Worm (Caenorhabditis elegans) whole organism, L1 larva: ENCODE measurements around the gene C06B3.1.

Experiments
- C34B4.2 ChIP-seq: sonication (generic microtip); optimal IDR thresholded peaks from 2 replicates; lab custom pipeline; 2017; ENCODE audit warnings: mild to moderate bottlenecking, missing genetic modification characterization, missing compliant biosample characterization
- F16B12.6 ChIP-seq: fragments of 150-350 bp; optimal IDR thresholded peaks from 2 replicates; lab custom pipeline; 2014; ENCODE audit warnings: missing biosample characterization, missing genetic modification characterization
- Y116A8C.19 ChIP-seq: sonication (generic microtip); optimal IDR thresholded peaks from 2 replicates; lab custom pipeline; 2016; ENCODE audit warnings: missing compliant biosample characterization, missing genetic modification characterization, borderline replicate concordance
- alr-1 ChIP-seq: fragments of 200-800 bp; sonication (Bioruptor generic); optimal IDR thresholded peaks from 2 replicates; lab custom pipeline; 2018; ENCODE audit warnings: borderline replicate concordance, mild to moderate bottlenecking, missing genetic modification characterization, missing compliant biosample characterization
- ama-1 ChIP-seq: fragments of 150-350 bp; optimal IDR thresholded peaks from 2 replicates; lab custom pipeline; 2014
- ceh-63 ChIP-seq: fragments of 200-800 bp; sonication (Bioruptor generic); optimal IDR thresholded peaks from 2 replicates; lab custom pipeline; 2018; ENCODE audit warnings: mild to moderate bottlenecking, missing genetic modification characterization, missing compliant biosample characterization
- ceh-8 ChIP-seq: fragments of 200-800 bp; sonication (Bioruptor generic); optimal IDR thresholded peaks from 2 replicates; lab custom pipeline; 2018; ENCODE audit warnings: mild to moderate bottlenecking, missing genetic modification characterization, moderate library complexity, missing compliant biosample characterization
- ceh-88 ChIP-seq: fragments of 200-800 bp; sonication (Bioruptor generic); IDR thresholded peaks from 2 replicates; pipeline ENCODE4 v1.3.6; 2022; ENCODE audit warnings: missing genetic modification characterization, missing compliant biosample characterization
- ces-1 ChIP-seq: fragments of 150-350 bp; optimal IDR thresholded peaks from 2 replicates; lab custom pipeline; 2014; ENCODE audit warnings: missing biosample characterization, missing genetic modification reagents, missing genetic modification characterization
- dpl-1 ChIP-seq, 3 experiments: fragments of 150-350 bp in 2 of 3; sonication (generic microtip) in 1 of 3; optimal IDR thresholded peaks; 2 replicates each; lab custom pipeline; 2014 to 2017; ENCODE audit warnings: missing biosample characterization in 3 of 3, missing genetic modification characterization in 3 of 3, missing genetic modification reagents in 3 of 3
- dsc-1 ChIP-seq: sonication (generic microtip); optimal IDR thresholded peaks from 2 replicates; lab custom pipeline; 2016; ENCODE audit warnings: mild to moderate bottlenecking, missing genetic modification characterization, missing compliant biosample characterization
- efl-1 ChIP-seq, 4 experiments: fragments of 150-350 bp; optimal IDR thresholded peaks in 3 of 4; peaks in 1 of 4; 1 replicate in 1 of 4; 2 replicates in 3 of 4; lab custom pipeline; 2014; ENCODE audit warnings: missing biosample characterization in 2 of 4, missing genetic modification characterization in 2 of 4, missing genetic modification reagents in 2 of 4
- efl-3 ChIP-seq: fragments of 200-800 bp; sonication (Bioruptor generic); optimal IDR thresholded peaks from 2 replicates; lab custom pipeline; 2018; ENCODE audit warnings: mild to moderate bottlenecking, missing genetic modification characterization, missing compliant biosample characterization
- egl-27 ChIP-seq, 2 experiments: fragments of 150-350 bp in 1 of 2; sonication (generic microtip); optimal IDR thresholded peaks; 3 replicates each; lab custom pipeline; 2017 to 2018; ENCODE audit warnings: missing biosample characterization in 2 of 2, missing genetic modification characterization in 2 of 2, missing genetic modification reagents in 2 of 2
- ets-5 ChIP-seq: fragments of 200-800 bp; sonication (Bioruptor generic); IDR thresholded peaks from 2 replicates; pipeline ENCODE4 v1.3.6; 2022; ENCODE audit warnings: missing genetic modification characterization, missing compliant biosample characterization
- fkh-10 ChIP-seq: sonication (generic microtip); optimal IDR thresholded peaks from 2 replicates; lab custom pipeline; 2017; ENCODE audit warnings: missing biosample characterization, missing genetic modification reagents, missing genetic modification characterization
- fkh-8 ChIP-seq: sonication (generic microtip); optimal IDR thresholded peaks from 2 replicates; lab custom pipeline; 2016; ENCODE audit warnings: mild to moderate bottlenecking, missing genetic modification characterization, missing compliant biosample characterization
- fos-1 ChIP-seq: fragments of 150-350 bp; optimal IDR thresholded peaks from 2 replicates; lab custom pipeline; 2014; ENCODE audit warnings: missing biosample characterization, missing genetic modification characterization
- grh-1 ChIP-seq: fragments of 200-800 bp; sonication (Bioruptor generic); IDR thresholded peaks from 2 replicates; pipeline ENCODE4 v1.3.6; 2022; ENCODE audit warnings: missing genetic modification reagents, missing genetic modification characterization, missing compliant biosample characterization
- hlh-17 ChIP-seq: fragments of 200-800 bp; sonication (Bioruptor generic); optimal IDR thresholded peaks from 2 replicates; lab custom pipeline; 2018; ENCODE audit warnings: missing genetic modification characterization, mild to moderate bottlenecking, missing compliant biosample characterization, moderate library complexity, borderline replicate concordance
- irx-1 ChIP-seq: sonication (generic microtip); optimal IDR thresholded peaks from 2 replicates; lab custom pipeline; 2016; ENCODE audit warnings: missing genetic modification characterization, missing compliant biosample characterization
- isw-1 ChIP-seq: fragments of 200-800 bp; sonication (Bioruptor generic); IDR thresholded peaks from 2 replicates; pipeline ENCODE4 v1.3.6; 2022; ENCODE audit warnings: missing genetic modification characterization, missing compliant biosample characterization
- jun-1 ChIP-seq: fragments of 150-350 bp; optimal IDR thresholded peaks from 2 replicates; lab custom pipeline; 2014; ENCODE audit warnings: missing biosample characterization, missing genetic modification reagents, missing genetic modification characterization
- lin-13 ChIP-seq: fragments of 150-350 bp; optimal IDR thresholded peaks from 2 replicates; lab custom pipeline; 2014; ENCODE audit warnings: missing biosample characterization, missing genetic modification reagents, missing genetic modification characterization
- lin-14 ChIP-seq: fragments of 200-800 bp; sonication (Bioruptor generic); optimal IDR thresholded peaks from 2 replicates; lab custom pipeline; 2018; ENCODE audit warnings: mild to moderate bottlenecking, missing genetic modification characterization, moderate library complexity, missing compliant biosample characterization
- lin-15B ChIP-seq: fragments of 150-350 bp; sonication (generic microtip); optimal IDR thresholded peaks from 3 replicates; lab custom pipeline; 2014; ENCODE audit warnings: missing biosample characterization, missing genetic modification characterization
- lin-35 ChIP-seq, 2 experiments: fragments of 150-350 bp; optimal IDR thresholded peaks; 2 replicates each; lab custom pipeline; 2014; ENCODE audit warnings: missing biosample characterization in 2 of 2, missing genetic modification characterization in 2 of 2, missing genetic modification reagents in 2 of 2
- lin-39 ChIP-seq: fragments of 150-350 bp; optimal IDR thresholded peaks from 2 replicates; lab custom pipeline; 2014; ENCODE audit warnings: missing biosample characterization, missing genetic modification reagents, missing genetic modification characterization
- lir-3 ChIP-seq: sonication (generic microtip); optimal IDR thresholded peaks from 2 replicates; lab custom pipeline; 2016; ENCODE audit warnings: mild to moderate bottlenecking, missing genetic modification characterization, moderate library complexity, missing compliant biosample characterization; ENCODE audit not compliant: poor library complexity
- mab-9 ChIP-seq: fragments of 200-800 bp; sonication (Bioruptor generic); IDR thresholded peaks from 2 replicates; pipeline ENCODE4 v1.3.6; 2022; ENCODE audit warnings: missing genetic modification reagents, missing genetic modification characterization, missing compliant biosample characterization
- mef-2 ChIP-seq: fragments of 150-350 bp; optimal IDR thresholded peaks from 2 replicates; lab custom pipeline; 2014; ENCODE audit warnings: missing biosample characterization, missing genetic modification characterization
- mep-1 ChIP-seq: fragments of 150-350 bp; optimal IDR thresholded peaks from 2 replicates; lab custom pipeline; 2014; ENCODE audit warnings: missing biosample characterization, missing genetic modification characterization
- nhr-12 ChIP-seq: sonication (generic microtip); optimal IDR thresholded peaks from 2 replicates; lab custom pipeline; 2017; ENCODE audit warnings: missing biosample characterization, missing genetic modification characterization
- nhr-20 ChIP-seq: sonication (generic microtip); optimal IDR thresholded peaks from 2 replicates; lab custom pipeline; 2016; ENCODE audit warnings: mild to moderate bottlenecking, missing genetic modification characterization, missing compliant biosample characterization
- nhr-237 ChIP-seq: fragments of 150-350 bp; optimal IDR thresholded peaks from 2 replicates; lab custom pipeline; 2014; ENCODE audit warnings: missing biosample characterization, missing genetic modification characterization
- nhr-47 ChIP-seq: sonication (generic microtip); optimal IDR thresholded peaks from 2 replicates; lab custom pipeline; 2016; ENCODE audit warnings: mild to moderate bottlenecking, missing genetic modification characterization, moderate library complexity, missing compliant biosample characterization
- nhr-71 ChIP-seq: sonication (generic microtip); optimal IDR thresholded peaks from 2 replicates; lab custom pipeline; 2016; ENCODE audit warnings: mild to moderate bottlenecking, missing genetic modification characterization, moderate library complexity, missing compliant biosample characterization
- nhr-76 ChIP-seq: sonication (generic microtip); optimal IDR thresholded peaks from 2 replicates; lab custom pipeline; 2017; ENCODE audit warnings: missing biosample characterization, missing genetic modification characterization
- nhr-85 ChIP-seq: sonication (generic microtip); peaks from one replicate; lab custom pipeline; 2016; ENCODE audit warnings: missing genetic modification characterization, inconsistent platforms, missing compliant biosample characterization
- pag-3 ChIP-seq: sonication (generic microtip); optimal IDR thresholded peaks from 2 replicates; lab custom pipeline; 2017; ENCODE audit warnings: missing genetic modification characterization, mild to moderate bottlenecking, missing compliant biosample characterization, antibody characterized with exemption, borderline replicate concordance; ENCODE audit not compliant: insufficient read depth
- pax-3 ChIP-seq: fragments of 200-800 bp; sonication (Bioruptor generic); optimal IDR thresholded peaks from 2 replicates; lab custom pipeline; 2018; ENCODE audit warnings: mild to moderate bottlenecking, missing genetic modification characterization, moderate library complexity, missing compliant biosample characterization
- rnt-1 ChIP-seq: sonication (generic microtip); optimal IDR thresholded peaks from 2 replicates; lab custom pipeline; 2016; ENCODE audit warnings: mild to moderate bottlenecking, missing genetic modification characterization, moderate library complexity, missing compliant biosample characterization
- skn-1 ChIP-seq: fragments of 150-350 bp; optimal IDR thresholded peaks from 2 replicates; lab custom pipeline; 2014; ENCODE audit warnings: missing biosample characterization, missing genetic modification characterization
- snpc-4 ChIP-seq: fragments of 150-350 bp; optimal IDR thresholded peaks from 2 replicates; lab custom pipeline; 2014; ENCODE audit warnings: missing biosample characterization, missing genetic modification characterization
- snu-23 ChIP-seq: sonication (generic microtip); optimal IDR thresholded peaks from 2 replicates; lab custom pipeline; 2016; ENCODE audit warnings: missing genetic modification characterization, missing compliant biosample characterization
- sox-4 ChIP-seq: sonication (generic microtip); optimal IDR thresholded peaks from 2 replicates; lab custom pipeline; 2016; ENCODE audit warnings: missing genetic modification characterization, missing compliant biosample characterization
- sptf-1 ChIP-seq: fragments of 150-350 bp; optimal IDR thresholded peaks from 2 replicates; lab custom pipeline; 2014; ENCODE audit warnings: missing biosample characterization, missing genetic modification characterization
- sup-37 ChIP-seq: fragments of 200-800 bp; sonication (Bioruptor generic); optimal IDR thresholded peaks from 2 replicates; lab custom pipeline; 2018; ENCODE audit warnings: mild to moderate bottlenecking, missing genetic modification characterization, missing compliant biosample characterization
- swsn-7 ChIP-seq: sonication (generic microtip); optimal IDR thresholded peaks from 2 replicates; lab custom pipeline; 2016; ENCODE audit warnings: missing genetic modification characterization, missing compliant biosample characterization
- unc-130 ChIP-seq: fragments of 150-350 bp; optimal IDR thresholded peaks from 2 replicates; lab custom pipeline; 2017; ENCODE audit warnings: missing biosample characterization, missing genetic modification characterization, inconsistent platforms
- unc-62 ChIP-seq: fragments of 150-350 bp; optimal IDR thresholded peaks from 2 replicates; lab custom pipeline; 2014; ENCODE audit warnings: missing biosample characterization, missing genetic modification reagents, missing genetic modification characterization
- unc-86 ChIP-seq: sonication (generic microtip); optimal IDR thresholded peaks from 2 replicates; lab custom pipeline; 2016; ENCODE audit warnings: missing genetic modification characterization, missing compliant biosample characterization

C06B3.1 gene

ce11 chrV:13907557-13908104 lies 5.0 kb downstream of the C06B3.1 start:
- TF ChIP-seq nhr-47 (peak; percentile 52), snpc-4 (tag; lab: Kevin White, UChicago) (no peak), lin-35 (GFP tag; optimal IDR thresholded peaks at IDR 0.05; lab: Kevin White, UChicago) (peak in 1 of 2 experiments; percentile 67), rnt-1 (tag; lab: Kevin White, UChicago) (peak; percentile 8), ceh-88 (GFP tag; lab: Robert Waterston, UW) (no peak), unc-130 (tag; lab: Kevin White, UChicago) (no peak), efl-3 (GFP tag; lab: Kevin White, UChicago) (no peak), nhr-12 (tag; lab: Kevin White, UChicago) (no peak), Y116A8C.19 (tag; lab: Kevin White, UChicago) (no peak), lir-3 (peak; percentile 47), pax-3 (tag; lab: Kevin White, UChicago) (peak; percentile 82), grh-1 (GFP tag; lab: Robert Waterston, UW) (no peak), ceh-8 (GFP tag; lab: Kevin White, UChicago) (no peak), dpl-1 (GFP tag; optimal IDR thresholded peaks at IDR 0.05; lab: Kevin White, UChicago) (peak in 1 of 3 experiments; percentile 6), lin-15B (no peak), hlh-17 (GFP tag; lab: Kevin White, UChicago) (no peak), ets-5 (GFP tag; lab: Robert Waterston, UW) (no peak), ama-1 (lab: Kevin White, UChicago) (peak; percentile 96), nhr-76 (no peak), mef-2 (no peak), F16B12.6 (tag; lab: Kevin White, UChicago) (no peak), sup-37 (no peak), lin-14 (no peak), ceh-63 (GFP tag; lab: Kevin White, UChicago) (no peak), unc-62 (no peak), fos-1 (tag; lab: Kevin White, UChicago) (no peak), nhr-85 (tag; lab: Kevin White, UChicago) (peak; percentile 11), nhr-237 (no peak), nhr-20 (tag; lab: Kevin White, UChicago) (peak; percentile 7), nhr-71 (tag; lab: Kevin White, UChicago) (peak; percentile 38), ces-1 (GFP tag; lab: Kevin White, UChicago) (no peak), fkh-8 (tag; lab: Kevin White, UChicago) (no peak), skn-1 (tag; lab: Kevin White, UChicago) (no peak), snu-23 (peak; percentile 11), alr-1 (no peak), lin-39 (tag; lab: Kevin White, UChicago) (no peak), lin-13 (no peak), mab-9 (no peak), irx-1 (no peak), isw-1 (GFP tag; lab: Robert Waterston, UW) (no peak), egl-27 (tag; optimal IDR thresholded peaks at IDR 0.05; lab: Kevin White, UChicago) (no peak), mep-1 (tag; lab: Kevin White, UChicago) (no peak), jun-1 (no peak), sptf-1 (tag; lab: Kevin White, UChicago) (no peak), efl-1 (optimal IDR thresholded peaks at IDR 0.05; lab: Kevin White, UChicago) (no peak), efl-1 (GFP tag; optimal IDR thresholded peaks at IDR 0.05 in 1 of 2; lab: Kevin White, UChicago) (peak in 1 of 2 experiments; percentile 96), pag-3 (no peak), unc-86 (tag; lab: Kevin White, UChicago) (no peak), sox-4 (tag; lab: Kevin White, UChicago) (no peak), C34B4.2 (tag; lab: Kevin White, UChicago) (no peak), swsn-7 (no peak), dsc-1 (peak; percentile 35), fkh-10 (GFP tag; lab: Kevin White, UChicago) (no peak)
